Fruit fly (Drosophila melanogaster): Measurements from ENCODE around the gene Tbh.

Tbh gene

dm6 chrX:7968215-7968799, 27.2 kb upstream of the Tbh start, which contains the start of gene sws (continued):
- no peak for TF ChIP-seq psq (GFP tag; optimal IDR thresholded peaks at IDR 0.05)
- no peak for TF ChIP-seq CG13894 (tag; optimal IDR thresholded peaks at IDR 0.05)
- no peak for TF ChIP-seq YL-1 (GFP tag; optimal IDR thresholded peaks at IDR 0.05)
- TF ChIP-seq twi (tag; optimal IDR thresholded peaks at IDR 0.05) = no peak
- no peak for TF ChIP-seq da (GFP tag; optimal IDR thresholded peaks at IDR 0.05)
- TF ChIP-seq CG12769 (tag; optimal IDR thresholded peaks at IDR 0.05) = no peak
- no peak for TF ChIP-seq zfh2 (GFP tag; optimal IDR thresholded peaks at IDR 0.05)
- TF ChIP-seq mirr (GFP tag; optimal IDR thresholded peaks at IDR 0.05) = no peak
- TF ChIP-seq CG9727 (GFP tag; optimal IDR thresholded peaks at IDR 0.05) = peak; percentile 57
- no peak for TF ChIP-seq CG15073 (GFP tag; optimal IDR thresholded peaks at IDR 0.05)
- no peak for TF ChIP-seq Nf-YB (GFP tag; optimal IDR thresholded peaks at IDR 0.05)
- no peak for TF ChIP-seq CG18764 (GFP tag; optimal IDR thresholded peaks at IDR 0.05)
- TF ChIP-seq Gug (GFP tag; IDR thresholded peaks at IDR 0.05) = no peak
- TF ChIP-seq Usf (GFP tag; optimal IDR thresholded peaks at IDR 0.05) = no peak
- peak; percentile 32 for TF ChIP-seq CG1233 (GFP tag; optimal IDR thresholded peaks at IDR 0.05)
- no peak for TF ChIP-seq MBD-R2 (GFP tag; IDR thresholded peaks at IDR 0.05)
- no peak for TF ChIP-seq HLH3B (GFP tag; IDR thresholded peaks at IDR 0.05)
- peak; percentile 59 for TF ChIP-seq phol (tag; optimal IDR thresholded peaks at IDR 0.05)
- no peak for TF ChIP-seq CG32772 (GFP tag; IDR thresholded peaks at IDR 0.05)
- TF ChIP-seq caup (GFP tag; optimal IDR thresholded peaks at IDR 0.05; ENCODE audit: severe bottlenecking) = peak; percentile 50
- no peak for TF ChIP-seq CG42726 (GFP tag; IDR thresholded peaks at IDR 0.05; ENCODE audit: partially characterized antibody)
- TF ChIP-seq Doc3 (GFP tag; IDR thresholded peaks at IDR 0.05; ENCODE audit: partially characterized antibody) = peak; percentile 71
- no peak for TF ChIP-seq Hey (tag; optimal IDR thresholded peaks at IDR 0.05)

- TF ChIP-seq Scr (GFP tag; IDR thresholded peaks at IDR 0.05; ENCODE audit: partially characterized antibody) (peak; percentile 32; the same call in 1 of the 2 replicates), Sin3A (optimal IDR thresholded peaks at IDR 0.05) (peak; percentile 70), kni (GFP tag; optimal IDR thresholded peaks at IDR 0.05) (peak; percentile 54), CG15479 (GFP tag; optimal IDR thresholded peaks at IDR 0.05) (peak; percentile 76), insv (GFP tag; optimal IDR thresholded peaks at IDR 0.05) (peak in 1 of 2 experiments; percentile 32), CG9215 (GFP tag; IDR thresholded peaks at IDR 0.05) (no peak), Sry-β (GFP tag; optimal IDR thresholded peaks at IDR 0.05) (peak; percentile 96), trem (tag; optimal IDR thresholded peaks at IDR 0.05) (peak; percentile 19), phol (tag; optimal IDR thresholded peaks at IDR 0.05) (peak; percentile 34), hkb (optimal IDR thresholded peaks at IDR 0.05) (peak; percentile 89), hkb (GFP tag; IDR thresholded peaks at IDR 0.05) (no peak), chn (GFP tag; optimal IDR thresholded peaks at IDR 0.05) (no peak), E2f2 (GFP tag; IDR thresholded peaks at IDR 0.05) (peak; percentile 64; the same call in 1 of the 2 replicates), CG7839 (tag; optimal IDR thresholded peaks at IDR 0.05) (peak; percentile 0), Trl (optimal IDR thresholded peaks at IDR 0.05) (peak; percentile 36 to 42), Trl (GFP tag; optimal IDR thresholded peaks at IDR 0.05) (no peak), CG32767 (GFP tag; IDR thresholded peaks at IDR 0.05) (no peak), Optix (GFP tag; IDR thresholded peaks at IDR 0.05) (0 out of 3 replicates have a peak, but pooled peaks have one; percentile 18), CG17186 (GFP tag; optimal IDR thresholded peaks at IDR 0.05) (peak; percentile 15), sug (tag; optimal IDR thresholded peaks at IDR 0.05) (peak; percentile 24), zfh1 (GFP tag; IDR thresholded peaks at IDR 0.05) (0 out of 3 replicates have a peak, but pooled peaks have one; percentile 17), CG10147 (GFP tag; optimal IDR thresholded peaks at IDR 0.05) (peak; percentile 20), bsh (GFP tag; optimal IDR thresholded peaks at IDR 0.05) (no peak), salm (tag; optimal IDR thresholded peaks at IDR 0.05) (no peak), row (GFP tag; IDR thresholded peaks at IDR 0.05) (peak; percentile 84), Mad (GFP tag; optimal IDR thresholded peaks at IDR 0.05) (no peak), BEAF-32 (GFP tag; optimal IDR thresholded peaks at IDR 0.05) (peak; percentile 45), pzg (GFP tag; optimal IDR thresholded peaks at IDR 0.05) (peak; percentile 41)
These were observed 26.2 kb upstream of the Tbh start for dm6 chrX:7969188-7969829.

All from whole organism, embryonic.